Fruit fly (Drosophila melanogaster) whole organism, embryonic: ENCODE data around the gene deltaCOP.

Source experiments
- Ada2b ChIP-seq: fragments of 200-800 bp; sonication (Bioruptor generic); IDR thresholded peaks from 2 replicates; pipeline ENCODE4 v1.3.6; 2022; ENCODE audit warnings: missing biosample characterization, missing genetic modification characterization
- Adf1 ChIP-seq: fragments of 200-800 bp; sonication (Bioruptor generic); IDR thresholded peaks from 2 replicates; pipeline ENCODE4 v1.3.6; 2022; ENCODE audit warnings: missing biosample characterization, missing genetic modification characterization
- Awh ChIP-seq: fragments of 200-800 bp; sonication (Bioruptor generic); IDR thresholded peaks from 2 replicates; pipeline ENCODE4, ENCODE4 v1.3.6; 2022; ENCODE audit warnings: missing biosample characterization, missing genetic modification characterization
- Bteb2 ChIP-seq: fragments of 200-800 bp; sonication (Bioruptor generic); optimal IDR thresholded peaks from 2 replicates; lab custom pipeline; 2016; ENCODE audit warnings: missing biosample characterization, missing genetic modification characterization
- CG10209 ChIP-seq: fragments of 200-800 bp; sonication (Bioruptor generic); optimal IDR thresholded peaks from 3 replicates; lab custom pipeline; 2017; ENCODE audit warnings: missing biosample characterization, mild to moderate bottlenecking, missing genetic modification characterization, missing genetic modification reagents
- CG10366 ChIP-seq: fragments of 200-800 bp; sonication (Bioruptor generic); IDR thresholded peaks from 2 replicates; pipeline ENCODE4 v1.3.6; 2022; ENCODE audit warnings: missing biosample characterization, missing genetic modification characterization
- CG16863 ChIP-seq: fragments of 200-800 bp; sonication (Bioruptor generic); optimal IDR thresholded peaks from 3 replicates; lab custom pipeline; 2016; ENCODE audit warnings: missing biosample characterization, missing genetic modification characterization
- CG17829 ChIP-seq: fragments of 200-800 bp; optimal IDR thresholded peaks from 2 replicates; lab custom pipeline; 2019; ENCODE audit warnings: missing biosample characterization, mild to moderate bottlenecking, missing genetic modification characterization, moderate library complexity
- CG1792 ChIP-seq: fragments of 200-800 bp; sonication (Bioruptor generic); optimal IDR thresholded peaks from 2 replicates; lab custom pipeline; 2016; ENCODE audit warnings: missing biosample characterization, missing genetic modification characterization
- CG31224 ChIP-seq: fragments of 200-800 bp; sonication (Bioruptor generic); IDR thresholded peaks from 2 replicates; pipeline ENCODE4 v1.3.6; 2022; ENCODE audit warnings: missing biosample characterization, missing genetic modification characterization
- CG43689 ChIP-seq: fragments of 200-800 bp; sonication (Bioruptor generic); IDR thresholded peaks from 2 replicates; pipeline ENCODE4 v1.3.6; 2022; ENCODE audit warnings: missing biosample characterization, missing genetic modification characterization
- CG4707 ChIP-seq: fragments of 200-800 bp; sonication (Bioruptor generic); optimal IDR thresholded peaks from 2 replicates; lab custom pipeline; 2018; ENCODE audit warnings: missing biosample characterization, mild to moderate bottlenecking, missing genetic modification characterization, moderate library complexity
- CG4730 ChIP-seq: fragments of 200-800 bp; sonication (Bioruptor generic); IDR thresholded peaks from 2 replicates; pipeline ENCODE4 v1.3.6; 2022; ENCODE audit warnings: missing biosample characterization, missing genetic modification characterization
- CG6791 ChIP-seq: fragments of 200-800 bp; sonication (Bioruptor generic); IDR thresholded peaks from 3 replicates; pipeline ENCODE4 v1.3.6; 2022; ENCODE audit warnings: missing biosample characterization, missing genetic modification characterization; ENCODE audit not compliant: partially characterized antibody
- CG7556 ChIP-seq: fragments of 200-800 bp; sonication (Bioruptor generic); optimal IDR thresholded peaks from 2 replicates; lab custom pipeline; 2017; ENCODE audit warnings: missing biosample characterization, mild to moderate bottlenecking, missing genetic modification characterization
- CG7786 ChIP-seq: fragments of 200-800 bp; sonication (Bioruptor generic); optimal IDR thresholded peaks from 2 replicates; lab custom pipeline; 2016; ENCODE audit warnings: missing biosample characterization, missing genetic modification characterization
- CG9437 ChIP-seq: fragments of 200-800 bp; sonication (Bioruptor generic); optimal IDR thresholded peaks from 2 replicates; lab custom pipeline; 2018; ENCODE audit warnings: missing biosample characterization, mild to moderate bottlenecking, missing genetic modification characterization
- CG9727 ChIP-seq: fragments of 200-800 bp; sonication (Bioruptor generic); optimal IDR thresholded peaks from 3 replicates; lab custom pipeline; 2017; ENCODE audit warnings: missing biosample characterization, mild to moderate bottlenecking, missing genetic modification characterization
- D19B ChIP-seq: fragments of 200-800 bp; sonication (Bioruptor generic); optimal IDR thresholded peaks from 2 replicates; lab custom pipeline; 2017; ENCODE audit warnings: missing biosample characterization, mild to moderate bottlenecking, missing genetic modification characterization
- Dfd ChIP-seq, 2 experiments: fragments of >200 bp; optimal IDR thresholded peaks; 2 replicates each; lab custom pipeline; 2017; ENCODE audit warnings: missing biosample characterization in 2 of 2, missing genetic modification characterization in 2 of 2
- Doc2 ChIP-seq: fragments of 200-800 bp; sonication (Bioruptor generic); IDR thresholded peaks from 2 replicates; pipeline ENCODE4 v1.3.6; 2022; ENCODE audit warnings: missing biosample characterization, missing genetic modification characterization
- Drgx ChIP-seq: fragments of 200-800 bp; sonication (Bioruptor generic); IDR thresholded peaks from 2 replicates; pipeline ENCODE4 v1.3.6; 2022; ENCODE audit warnings: missing biosample characterization, missing genetic modification characterization
- E2f2 ChIP-seq: fragments of 200-800 bp; sonication (Bioruptor generic); IDR thresholded peaks from 2 replicates; pipeline ENCODE4 v1.3.6; 2022; ENCODE audit warnings: missing biosample characterization, missing genetic modification characterization
- GATAe ChIP-seq: fragments of 200-800 bp; sonication (Bioruptor generic); conservative IDR thresholded peaks from 2 replicates; pipeline ENCODE4 v1.3.6; 2022; ENCODE audit warnings: missing biosample characterization, missing genetic modification characterization
- Gsc ChIP-seq: fragments of 200-800 bp; sonication (Bioruptor generic); IDR thresholded peaks from 2 replicates; pipeline ENCODE4 v1.3.6; 2022; ENCODE audit warnings: missing biosample characterization, missing genetic modification characterization
- HHEX ChIP-seq: fragments of 200-800 bp; sonication (Bioruptor generic); optimal IDR thresholded peaks from 3 replicates; lab custom pipeline; 2017; ENCODE audit warnings: missing biosample characterization, mild to moderate bottlenecking, missing genetic modification characterization, missing genetic modification reagents
- HLH4C ChIP-seq: fragments of 200-800 bp; sonication (Bioruptor generic); IDR thresholded peaks from 3 replicates; pipeline ENCODE4 v1.3.6; 2022; ENCODE audit warnings: missing biosample characterization, missing genetic modification characterization; ENCODE audit not compliant: partially characterized antibody
- Hmx ChIP-seq: fragments of 200-800 bp; sonication (Bioruptor generic); optimal IDR thresholded peaks from 2 replicates; lab custom pipeline; 2016; ENCODE audit warnings: missing biosample characterization, missing genetic modification characterization
- Meics ChIP-seq: fragments of 200-800 bp; sonication (Bioruptor generic); optimal IDR thresholded peaks from 2 replicates; lab custom pipeline; 2017; ENCODE audit warnings: missing biosample characterization, mild to moderate bottlenecking, missing genetic modification characterization
- NC2β ChIP-seq: fragments of 200-800 bp; sonication (Bioruptor generic); optimal IDR thresholded peaks from 2 replicates; lab custom pipeline; 2016; ENCODE audit warnings: missing biosample characterization, missing genetic modification characterization
- Pdp1 ChIP-seq, 2 experiments: fragments of 200-800 bp; sonication (Bioruptor generic); optimal IDR thresholded peaks; 3 replicates each; lab custom pipeline; 2016; ENCODE audit warnings: missing biosample characterization in 2 of 2, missing genetic modification characterization in 2 of 2, mild to moderate bottlenecking in 1 of 2, moderate library complexity in 1 of 2
- Sox102F ChIP-seq: fragments of 200-800 bp; sonication (Bioruptor generic); optimal IDR thresholded peaks from 2 replicates; lab custom pipeline; 2018; ENCODE audit warnings: missing biosample characterization, mild to moderate bottlenecking, missing genetic modification characterization, moderate library complexity
- Tbp ChIP-seq: fragments of >200 bp; optimal IDR thresholded peaks from 2 replicates; lab custom pipeline; 2018; ENCODE audit warnings: missing biosample characterization, missing genetic modification characterization
- Xbp1 ChIP-seq: fragments of 200-800 bp; sonication (Bioruptor generic); optimal IDR thresholded peaks from 3 replicates; lab custom pipeline; 2016; ENCODE audit warnings: missing biosample characterization, mild to moderate bottlenecking, missing genetic modification characterization
- Xrp1 ChIP-seq: fragments of 200-800 bp; sonication (Bioruptor generic); IDR thresholded peaks from 2 replicates; pipeline ENCODE4 v1.3.6; 2022; ENCODE audit warnings: missing biosample characterization, missing genetic modification characterization
- cad ChIP-seq: fragments of >200 bp; optimal IDR thresholded peaks from 2 replicates; lab custom pipeline; 2017; ENCODE audit warnings: missing biosample characterization, missing genetic modification characterization
- corto ChIP-seq: fragments of 200-800 bp; sonication (Bioruptor generic); optimal IDR thresholded peaks from 2 replicates; lab custom pipeline; 2016; ENCODE audit warnings: missing biosample characterization, mild to moderate bottlenecking, missing genetic modification characterization, moderate library complexity
- crc ChIP-seq: fragments of 200-800 bp; sonication (Bioruptor generic); optimal IDR thresholded peaks from 2 replicates; lab custom pipeline; 2016; ENCODE audit warnings: missing biosample characterization, missing genetic modification characterization
- dpn ChIP-seq, 2 experiments: fragments of 200-800 bp; sonication (Bioruptor generic); optimal IDR thresholded peaks; 3 replicates each; lab custom pipeline; 2016; ENCODE audit warnings: missing biosample characterization in 2 of 2, missing genetic modification characterization in 2 of 2
- eve ChIP-seq, 2 experiments: fragments of >200 bp; optimal IDR thresholded peaks; 2 replicates each; lab custom pipeline; 2017; ENCODE audit warnings: missing biosample characterization in 2 of 2, missing genetic modification characterization in 2 of 2
- fd64A ChIP-seq: fragments of 200-800 bp; sonication (Bioruptor generic); optimal IDR thresholded peaks from 3 replicates; lab custom pipeline; 2018; ENCODE audit warnings: missing biosample characterization, mild to moderate bottlenecking, missing genetic modification characterization
- gcm ChIP-seq: fragments of 200-800 bp; sonication (Bioruptor generic); optimal IDR thresholded peaks from 2 replicates; lab custom pipeline; 2019; ENCODE audit warnings: missing biosample characterization, mild to moderate bottlenecking, missing genetic modification characterization, moderate library complexity
- hth ChIP-seq: fragments of >200 bp; optimal IDR thresholded peaks from 2 replicates; lab custom pipeline; 2017; ENCODE audit warnings: inconsistent platforms
- lbe ChIP-seq: fragments of 200-800 bp; sonication (Bioruptor generic); optimal IDR thresholded peaks from 2 replicates; lab custom pipeline; 2016; ENCODE audit warnings: missing biosample characterization, mild to moderate bottlenecking, missing genetic modification characterization
- lilli ChIP-seq: fragments of 200-800 bp; sonication (Bioruptor generic); optimal IDR thresholded peaks from 3 replicates; lab custom pipeline; 2016; ENCODE audit warnings: missing biosample characterization, missing genetic modification characterization
- lola ChIP-seq, 3 experiments: fragments of >200 bp in 2 of 3; fragments of 200-800 bp in 1 of 3; sonication (Bioruptor generic) in 1 of 3; optimal IDR thresholded peaks; 2 replicates each; lab custom pipeline; 2017 to 2019; ENCODE audit warnings: missing biosample characterization in 3 of 3, missing genetic modification characterization in 3 of 3, mild to moderate bottlenecking in 1 of 3, moderate library complexity in 1 of 3
- peb ChIP-seq: fragments of 200-800 bp; sonication (Bioruptor generic); IDR thresholded peaks from 2 replicates; pipeline ENCODE4 v1.3.6; 2022; ENCODE audit warnings: missing biosample characterization, missing genetic modification characterization
- pfk ChIP-seq: fragments of 200-800 bp; sonication (Bioruptor generic); optimal IDR thresholded peaks from 2 replicates; lab custom pipeline; 2018; ENCODE audit warnings: missing biosample characterization, mild to moderate bottlenecking, missing genetic modification characterization, moderate library complexity
- slbo ChIP-seq: fragments of 200-800 bp; sonication (Bioruptor generic); IDR thresholded peaks from 2 replicates; pipeline ENCODE4 v1.3.6; 2022; ENCODE audit warnings: missing biosample characterization, missing genetic modification characterization
- tup ChIP-seq: fragments of 200-800 bp; sonication (Bioruptor generic); optimal IDR thresholded peaks from 2 replicates; lab custom pipeline; 2016; ENCODE audit warnings: missing biosample characterization, mild to moderate bottlenecking, missing genetic modification characterization, moderate library complexity
- wek ChIP-seq: fragments of 200-800 bp; sonication (Bioruptor generic); optimal IDR thresholded peaks from 3 replicates; lab custom pipeline; 2018; ENCODE audit warnings: missing biosample characterization, mild to moderate bottlenecking, missing genetic modification characterization, moderate library complexity

Gene deltaCOP

dm6 chrX:1849914-1850313, 11.7 kb downstream of the deltaCOP start (continued):
- TF ChIP-seq Ada2b (GFP tag; lab: Robert Waterston, UW) (peak; percentile 75), corto (GFP tag; lab: Kevin White, UChicago) (peak; percentile 26), HHEX (GFP tag; lab: Kevin White, UChicago) (peak; percentile 90), tup (peak; percentile 70), Drgx (GFP tag; lab: Robert Waterston, UW) (no peak), Adf1 (GFP tag; lab: Robert Waterston, UW) (peak; percentile 69), hth (lab: Kevin White, UChicago) (no peak), eve (GFP tag; optimal IDR thresholded peaks at IDR 0.05; lab: Kevin White, UChicago) (peak in 1 of 2 experiments; percentile 89), Xrp1 (GFP tag; lab: Robert Waterston, UW) (peak; percentile 80), pfk (GFP tag; lab: Kevin White, UChicago) (peak; percentile 18), CG7556 (GFP tag; lab: Kevin White, UChicago) (peak; percentile 90), CG9727 (GFP tag; lab: Kevin White, UChicago) (peak; percentile 92), cad (GFP tag; lab: Kevin White, UChicago) (no peak), lilli (GFP tag; lab: Kevin White, UChicago) (peak; percentile 92), dpn (GFP tag; optimal IDR thresholded peaks at IDR 0.05; lab: Kevin White, UChicago) (peak; percentile 82 to 86), CG10366 (GFP tag; lab: Robert Waterston, UW) (peak; percentile 76), Dfd (GFP tag; optimal IDR thresholded peaks at IDR 0.05; lab: Kevin White, UChicago) (peak in 1 of 2 experiments; percentile 62), HLH4C (GFP tag; lab: Robert Waterston, UW) (no peak), peb (GFP tag; lab: Robert Waterston, UW) (peak; percentile 37; the same call in 1 of the 2 replicates), Pdp1 (GFP tag; optimal IDR thresholded peaks at IDR 0.05; lab: Kevin White, UChicago) (peak; percentile 74 to 85), Sox102F (GFP tag; lab: Kevin White, UChicago) (peak; percentile 84), CG4730 (GFP tag; lab: Robert Waterston, UW) (peak; percentile 49), crc (GFP tag; lab: Kevin White, UChicago) (peak; percentile 66), wek (GFP tag; lab: Kevin White, UChicago) (peak; percentile 61), Bteb2 (GFP tag; lab: Kevin White, UChicago) (peak; percentile 82), slbo (peak; percentile 90), CG31224 (GFP tag; lab: Robert Waterston, UW) (peak; percentile 80), CG6791 (no peak), Awh (GFP tag; lab: Robert Waterston, UW) (peak; percentile 58), CG10209 (peak; percentile 85), CG7786 (GFP tag; lab: Kevin White, UChicago) (peak; percentile 73), gcm (GFP tag; lab: Kevin White, UChicago) (peak; percentile 70), Xbp1 (GFP tag; lab: Kevin White, UChicago) (peak; percentile 83), lola (GFP tag; optimal IDR thresholded peaks at IDR 0.05; lab: Kevin White, UChicago) (peak in 1 of 3 experiments; percentile 52), D19B (GFP tag; lab: Kevin White, UChicago) (peak; percentile 85), Hmx (peak; percentile 64), NC2β (GFP tag; lab: Kevin White, UChicago) (peak; percentile 51), CG9437 (GFP tag; lab: Kevin White, UChicago) (peak; percentile 76), CG4707 (peak; percentile 51), CG43689 (GFP tag; lab: Robert Waterston, UW) (peak; percentile 40; the same call in 1 of the 2 replicates), lbe (peak; percentile 22), E2f2 (peak; percentile 49; the same call in 1 of the 2 replicates), CG1792 (GFP tag; lab: Kevin White, UChicago) (peak; percentile 58), fd64A (GFP tag; lab: Kevin White, UChicago) (peak; percentile 56), CG17829 (peak; percentile 81), Tbp (GFP tag; lab: Kevin White, UChicago) (no peak), CG16863 (GFP tag; lab: Kevin White, UChicago) (peak; percentile 62), Doc2 (0 out of 2 replicates have a peak, but pooled peaks have one; percentile 47), GATAe (GFP tag; lab: Robert Waterston, UW) (peak; percentile 50; the same call in 1 of the 2 replicates), Meics (GFP tag; lab: Kevin White, UChicago) (peak; percentile 94), Gsc (GFP tag; lab: Robert Waterston, UW) (no peak)
